Fruit fly (Drosophila melanogaster): ENCODE results near the gene CG1265.
A peak's percentile ranks its signal among the peaks of the same experiment; 100 is the strongest.

CG1265 gene

DNA sequence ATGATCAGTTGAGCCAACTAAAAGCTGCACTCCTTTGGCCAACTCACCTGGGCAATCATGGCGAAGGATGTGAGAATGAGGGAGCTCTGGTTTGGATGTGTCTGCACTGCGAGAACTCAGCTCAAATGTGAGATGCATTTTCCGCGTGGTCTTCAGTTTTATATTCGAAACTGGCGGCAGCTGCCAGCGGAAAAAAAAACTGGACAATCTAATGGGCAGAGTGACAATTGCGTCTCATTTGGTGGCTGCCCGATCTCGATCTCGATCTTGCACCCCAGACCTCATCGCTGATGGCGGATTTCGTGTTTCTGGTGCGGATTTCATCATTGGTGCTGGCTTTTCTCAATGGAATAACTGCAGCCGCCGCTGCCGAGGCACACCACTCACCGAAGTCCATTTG lies 41.8 kb upstream of the CG1265 start, which contains the start of gene Cpr64Ac:
Gene Cpr64Ac (minus strand): TSS at position 101 of the 400 bp plus-strand sequence.
- no peak for TF ChIP-seq BtbVII (GFP tag; optimal IDR thresholded peaks at IDR 0.05)
- TF ChIP-seq sens (GFP tag) = peak; percentile 5

DNA sequence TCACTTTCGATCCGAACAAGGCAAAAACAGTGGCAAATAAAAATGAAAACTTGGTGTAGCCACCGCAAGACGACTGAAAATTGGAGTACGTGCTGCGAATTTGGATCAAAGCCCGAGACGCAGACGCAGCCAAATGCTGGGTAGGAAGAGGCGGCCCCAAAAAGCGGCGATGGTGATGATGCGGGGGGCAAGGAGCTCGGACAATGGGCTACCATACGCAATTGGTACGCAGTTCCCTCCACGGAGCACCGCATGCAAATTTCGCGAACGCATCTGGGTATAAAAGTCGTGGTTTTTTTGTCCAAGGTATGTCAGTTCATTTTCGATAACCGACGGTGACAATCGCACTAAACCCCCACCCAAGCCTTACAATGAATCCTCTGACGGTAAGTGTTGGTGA lies 39.5 kb upstream of the CG1265 start, which contains the start of gene Cpr64Ad:
Gene Cpr64Ad (plus strand): TSS at position 301 of the 400 bp plus-strand sequence.
- TF ChIP-seq vvl (GFP tag; IDR thresholded peaks at IDR 0.05) (0 out of 2 replicates have a peak, but pooled peaks have one; percentile 20), hth (optimal IDR thresholded peaks at IDR 0.05) (no peak), Scr (GFP tag; IDR thresholded peaks at IDR 0.05; ENCODE audit: partially characterized antibody) (no peak), Ets65A (GFP tag) (peak; percentile 47)

DNA sequence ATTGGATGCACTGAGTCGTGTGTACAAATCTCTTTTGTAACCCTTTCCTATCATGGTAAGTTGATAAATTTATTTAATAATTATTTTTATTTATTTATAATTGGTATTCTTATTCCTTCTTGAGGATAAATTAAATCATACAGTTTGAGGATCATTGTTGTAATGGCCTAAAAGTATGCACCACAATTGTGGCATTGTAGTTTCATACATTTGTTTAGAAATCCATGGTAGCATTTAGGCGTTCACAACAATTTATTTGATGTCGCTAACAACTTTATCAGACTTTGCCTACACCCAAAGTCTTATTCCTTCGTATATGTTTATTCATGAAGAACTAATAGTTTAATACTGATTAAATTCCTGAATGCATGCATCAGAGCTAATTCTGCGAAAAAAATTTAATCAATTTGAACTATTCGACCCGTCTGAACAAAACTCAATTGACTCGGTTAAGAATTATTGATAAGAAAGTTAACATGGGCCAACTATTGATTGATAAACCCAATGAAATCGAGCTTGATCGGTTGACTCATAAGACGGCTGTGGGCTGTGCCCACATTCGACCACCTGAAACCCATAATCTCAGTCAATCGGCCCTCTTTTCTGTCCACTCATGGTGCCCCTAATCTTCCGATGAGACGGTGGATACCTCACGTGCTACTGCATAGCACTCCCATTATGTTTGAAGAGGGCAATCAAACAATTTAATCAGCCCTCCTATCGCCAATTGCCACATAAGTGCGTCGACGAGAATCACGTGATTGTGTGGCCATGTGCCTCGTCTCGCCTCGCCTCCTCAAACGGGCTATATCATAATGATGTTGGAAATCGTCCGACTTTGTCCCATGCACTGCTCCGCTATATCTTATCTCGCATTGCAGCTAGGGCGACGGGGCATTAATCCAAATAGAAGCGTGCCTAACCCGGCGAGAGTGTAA lies 35.0 kb upstream of the CG1265 start:
- no peak for TF ChIP-seq slp2 (GFP tag; optimal IDR thresholded peaks at IDR 0.05)
- peak; percentile 39 for TF ChIP-seq org-1 (GFP tag; optimal IDR thresholded peaks at IDR 0.05)
- peak; percentile 43 for TF ChIP-seq HmgZ (tag; optimal IDR thresholded peaks at IDR 0.05)
- TF ChIP-seq twi (tag; optimal IDR thresholded peaks at IDR 0.05) = peak; percentile 17
- peak; percentile 22 for TF ChIP-seq CG12219 (GFP tag; optimal IDR thresholded peaks at IDR 0.05)
- TF ChIP-seq CG7987 (GFP tag; optimal IDR thresholded peaks at IDR 0.05) = peak; percentile 92
- TF ChIP-seq CG18599 (GFP tag; optimal IDR thresholded peaks at IDR 0.05) = peak; percentile 24
- TF ChIP-seq Hmr (GFP tag; optimal IDR thresholded peaks at IDR 0.05) = peak; percentile 6
- no peak for TF ChIP-seq CG2678 (tag; optimal IDR thresholded peaks at IDR 0.05)
- peak; percentile 33 for TF ChIP-seq CG12071 (GFP tag; optimal IDR thresholded peaks at IDR 0.05)
- peak; percentile 55 for TF ChIP-seq pros (GFP tag; optimal IDR thresholded peaks at IDR 0.05)
- no peak for TF ChIP-seq hkb (optimal IDR thresholded peaks at IDR 0.05)
- TF ChIP-seq hkb (GFP tag; IDR thresholded peaks at IDR 0.05) = no peak
- TF ChIP-seq Deaf1 (tag; optimal IDR thresholded peaks at IDR 0.05) = peak; percentile 7
- peak; percentile 84 for TF ChIP-seq mirr (GFP tag; optimal IDR thresholded peaks at IDR 0.05)
- TF ChIP-seq cwo (GFP tag; optimal IDR thresholded peaks at IDR 0.05) = peak; percentile 100
- TF ChIP-seq maf-S (GFP tag; optimal IDR thresholded peaks at IDR 0.05) = no peak
- TF ChIP-seq CG32772 (GFP tag; IDR thresholded peaks at IDR 0.05) = peak; percentile 29; the same call in 1 of the 2 replicates
- TF ChIP-seq CG5180 (GFP tag; optimal IDR thresholded peaks at IDR 0.05) = peak; percentile 42
- TF ChIP-seq CG12299 (tag; optimal IDR thresholded peaks at IDR 0.05) = no peak
- TF ChIP-seq Asciz (GFP tag; optimal IDR thresholded peaks at IDR 0.05) = peak; percentile 23
- peak; percentile 3 for TF ChIP-seq stwl (tag; optimal IDR thresholded peaks at IDR 0.05)
- 0 out of 4 replicates have a peak, but pooled peaks have one; percentile 67 for TF ChIP-seq chinmo (GFP tag; IDR thresholded peaks at IDR 0.05; ENCODE audit: partially characterized antibody)
- TF ChIP-seq gem (tag; optimal IDR thresholded peaks at IDR 0.05) = no peak
- 0 out of 2 replicates have a peak, but pooled peaks have one; percentile 17 for TF ChIP-seq toy (GFP tag; IDR thresholded peaks at IDR 0.05)
- TF ChIP-seq Hey (tag; optimal IDR thresholded peaks at IDR 0.05) = peak; percentile 70
- TF ChIP-seq Drgx (GFP tag; IDR thresholded peaks at IDR 0.05) = peak; percentile 28; the same call in 1 of the 2 replicates
- peak; percentile 70 for TF ChIP-seq CG10543 (GFP tag; optimal IDR thresholded peaks at IDR 0.05)
- TF ChIP-seq dm (GFP tag; optimal IDR thresholded peaks at IDR 0.05) = peak; percentile 15
- TF ChIP-seq sd (tag; optimal IDR thresholded peaks at IDR 0.05) = peak; percentile 90
- TF ChIP-seq sug (tag; optimal IDR thresholded peaks at IDR 0.05) = peak; percentile 96
- peak; percentile 20 for TF ChIP-seq fd64A (GFP tag; optimal IDR thresholded peaks at IDR 0.05)
- TF ChIP-seq jumu (GFP tag; optimal IDR thresholded peaks at IDR 0.05) = no peak
- no peak for TF ChIP-seq CG10366 (GFP tag; IDR thresholded peaks at IDR 0.05)
- no peak for TF ChIP-seq tx (GFP tag; optimal IDR thresholded peaks at IDR 0.05)
- peak; percentile 34 for TF ChIP-seq CG9727 (GFP tag; optimal IDR thresholded peaks at IDR 0.05)
- TF ChIP-seq CG2875 (GFP tag; optimal IDR thresholded peaks at IDR 0.05) = peak; percentile 30
- TF ChIP-seq CG15479 (GFP tag; optimal IDR thresholded peaks at IDR 0.05) = no peak
